Worm (Caenorhabditis elegans) whole organism, mixed stage, embryonic: ENCODE measurements around the gene kynu-1.

Experiments used
- ceh-39 ChIP-seq: fragments of 150-350 bp; optimal IDR thresholded peaks from 2 replicates; lab custom pipeline; 2014; ENCODE audit warnings: missing biosample characterization, missing genetic modification characterization
- lsy-2 ChIP-seq: fragments of 150-350 bp; optimal IDR thresholded peaks from 2 replicates; lab custom pipeline; 2014; ENCODE audit warnings: missing biosample characterization, missing genetic modification characterization
- mep-1 ChIP-seq: fragments of 150-350 bp; optimal IDR thresholded peaks from 2 replicates; lab custom pipeline; 2017; ENCODE audit warnings: missing biosample characterization, missing genetic modification reagents, missing genetic modification characterization, inconsistent platforms
- nhr-237 ChIP-seq: fragments of 150-350 bp; optimal IDR thresholded peaks from 2 replicates; lab custom pipeline; 2014; ENCODE audit warnings: missing biosample characterization, missing genetic modification characterization
- pha-4 ChIP-seq: fragments of 150-350 bp; optimal IDR thresholded peaks from 2 replicates; lab custom pipeline; 2018; ENCODE audit warnings: missing biosample characterization, missing genetic modification reagents, missing genetic modification characterization
- snpc-4 ChIP-seq: fragments of 150-350 bp; optimal IDR thresholded peaks from 2 replicates; lab custom pipeline; 2014; ENCODE audit warnings: missing biosample characterization, missing genetic modification characterization
- unc-120 ChIP-seq: sonication (generic microtip); optimal IDR thresholded peaks from 2 replicates; lab custom pipeline; 2017; ENCODE audit warnings: missing genetic modification characterization, missing compliant biosample characterization; ENCODE audit not compliant: poor library complexity, severe bottlenecking
- unc-62 ChIP-seq: fragments of 150-350 bp; optimal IDR thresholded peaks from 2 replicates; lab custom pipeline; 2014; ENCODE audit warnings: missing biosample characterization, missing genetic modification reagents, missing genetic modification characterization
- ztf-11 ChIP-seq: fragments of 150-350 bp; optimal IDR thresholded peaks from 2 replicates; lab custom pipeline; 2014; ENCODE audit warnings: missing biosample characterization, missing genetic modification characterization

DNA sequence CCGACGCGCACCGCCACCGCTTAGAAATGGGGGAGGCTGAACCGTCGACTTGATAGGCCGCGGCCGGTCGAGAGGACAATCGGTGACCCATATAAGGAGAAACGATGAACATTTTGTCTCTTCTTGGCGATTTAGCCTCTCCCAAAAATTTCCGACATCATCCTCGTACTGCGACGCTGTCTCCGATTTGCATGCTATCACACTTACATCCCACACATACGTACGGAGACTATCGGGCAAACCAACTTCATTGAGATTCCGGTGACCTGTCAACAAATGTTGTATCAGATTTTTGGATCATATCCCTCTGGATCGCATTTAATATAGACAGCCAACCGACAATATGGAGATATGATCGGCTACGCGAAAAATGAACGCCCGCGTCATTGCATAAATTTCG lies 42.5 kb downstream of the kynu-1 start:
- no peak for TF ChIP-seq unc-62 (GFP tag; lab: Kevin White, UChicago)
- no peak for TF ChIP-seq nhr-237 (tag; lab: Kevin White, UChicago)
- no peak for TF ChIP-seq mep-1 (tag; lab: Kevin White, UChicago)
- TF ChIP-seq ztf-11 (tag; lab: Kevin White, UChicago) = no peak
- no peak for TF ChIP-seq unc-120
- TF ChIP-seq snpc-4 (tag; lab: Kevin White, UChicago) = no peak
- no peak for TF ChIP-seq ceh-39 (tag; lab: Kevin White, UChicago)
- TF ChIP-seq lsy-2 (tag; lab: Kevin White, UChicago) = no peak
- no peak for TF ChIP-seq pha-4
